Fruit fly (Drosophila melanogaster): ENCODE measurements around the gene CG32086.

Gene CG32086

DNA sequence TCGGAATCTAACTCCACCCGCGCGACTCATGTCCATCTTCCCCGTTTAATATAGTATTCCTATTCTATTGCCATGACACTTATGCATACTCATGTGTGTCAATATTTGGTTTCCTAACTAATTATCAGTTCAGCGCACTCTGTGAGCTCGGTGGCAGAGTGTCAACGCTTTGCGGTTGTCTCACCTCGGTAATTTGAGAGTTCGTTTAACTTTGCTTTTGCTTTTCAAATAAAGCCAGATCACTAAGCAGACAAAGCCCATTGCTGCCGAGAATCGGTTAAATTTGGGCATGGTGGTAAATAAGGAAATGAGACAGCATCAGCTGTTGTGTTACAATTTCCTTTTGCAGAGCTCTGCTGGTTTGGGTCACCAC lies 43.5 kb downstream of the CG32086 start (continued):
- peak; percentile 23 for TF ChIP-seq CG10431 (GFP tag; optimal IDR thresholded peaks at IDR 0.05)
- no peak for TF ChIP-seq TFAM (GFP tag; optimal IDR thresholded peaks at IDR 0.05)
- no peak for TF ChIP-seq peb (GFP tag; IDR thresholded peaks at IDR 0.05)
- TF ChIP-seq CG8765 (GFP tag; IDR thresholded peaks at IDR 0.05), result no peak
- peak; percentile 27 for TF ChIP-seq CG14710 (tag; optimal IDR thresholded peaks at IDR 0.05)
- peak; percentile 53; the same call in 1 of the 3 replicates for TF ChIP-seq gce (GFP tag; IDR thresholded peaks at IDR 0.05)
- no peak for TF ChIP-seq Bdp1 (GFP tag; optimal IDR thresholded peaks at IDR 0.05)
- TF ChIP-seq bowl (GFP tag; IDR thresholded peaks at IDR 0.05), result no peak
- no peak for TF ChIP-seq B-H2 (GFP tag; optimal IDR thresholded peaks at IDR 0.05)
- TF ChIP-seq lbe (GFP tag; optimal IDR thresholded peaks at IDR 0.05), result no peak
- no peak for TF ChIP-seq ase (GFP tag; IDR thresholded peaks at IDR 0.05)
- no peak for TF ChIP-seq zf30C (GFP tag; optimal IDR thresholded peaks at IDR 0.05)
- TF ChIP-seq maf-S (GFP tag; optimal IDR thresholded peaks at IDR 0.05), result no peak
- 0 out of 2 replicates have a peak, but pooled peaks have one; percentile 37 for TF ChIP-seq sob (GFP tag; IDR thresholded peaks at IDR 0.05)
- TF ChIP-seq CG12219 (GFP tag; optimal IDR thresholded peaks at IDR 0.05), result peak; percentile 23
- peak; percentile 11 for TF ChIP-seq CG12942 (GFP tag; optimal IDR thresholded peaks at IDR 0.05)
- no peak for TF ChIP-seq dan (GFP tag; IDR thresholded peaks at IDR 0.05)
- TF ChIP-seq MTF-1 (GFP tag; optimal IDR thresholded peaks at IDR 0.05; ENCODE audit: borderline replicate concordance), result peak; percentile 5
- peak; percentile 24 for TF ChIP-seq Mes4 (GFP tag; optimal IDR thresholded peaks at IDR 0.05)
- no peak for TF ChIP-seq Dref (GFP tag; IDR thresholded peaks at IDR 0.05)
- TF ChIP-seq CG8388 (GFP tag; optimal IDR thresholded peaks at IDR 0.05), result no peak
- TF ChIP-seq CG6254 (GFP tag; optimal IDR thresholded peaks at IDR 0.05), result peak; percentile 19
- TF ChIP-seq zen2 (GFP tag; IDR thresholded peaks at IDR 0.05; ENCODE audit: partially characterized antibody), result no peak
- TF ChIP-seq gfzf (GFP tag; optimal IDR thresholded peaks at IDR 0.05), result no peak
- TF ChIP-seq jumu (GFP tag; optimal IDR thresholded peaks at IDR 0.05), result no peak
- TF ChIP-seq Poxn (GFP tag; IDR thresholded peaks at IDR 0.05), result no peak
- no peak for TF ChIP-seq CG2129 (GFP tag; IDR thresholded peaks at IDR 0.05; ENCODE audit: partially characterized antibody)
- TF ChIP-seq CG7786 (GFP tag; optimal IDR thresholded peaks at IDR 0.05), result no peak
- no peak for TF ChIP-seq pum (GFP tag; optimal IDR thresholded peaks at IDR 0.05)
- TF ChIP-seq CG18011 (GFP tag; optimal IDR thresholded peaks at IDR 0.05), result no peak
- peak; percentile 60 for TF ChIP-seq fd64A (GFP tag; optimal IDR thresholded peaks at IDR 0.05)
- TF ChIP-seq Hmr (GFP tag; optimal IDR thresholded peaks at IDR 0.05), result peak; percentile 51
- TF ChIP-seq CG7745 (tag; optimal IDR thresholded peaks at IDR 0.05), result peak; percentile 21
- TF ChIP-seq CG10959 (GFP tag; IDR thresholded peaks at IDR 0.05), result no peak
- TF ChIP-seq exex (tag; optimal IDR thresholded peaks at IDR 0.05), result peak; percentile 13
- peak; percentile 51; the same call in 1 of the 3 replicates for TF ChIP-seq so (GFP tag; IDR thresholded peaks at IDR 0.05)
- TF ChIP-seq crp (GFP tag; optimal IDR thresholded peaks at IDR 0.05), result no peak
- TF ChIP-seq knrl (GFP tag; IDR thresholded peaks at IDR 0.05; ENCODE audit: partially characterized antibody), result no peak
- peak; percentile 52 for TF ChIP-seq CG8359 (GFP tag; optimal IDR thresholded peaks at IDR 0.05; ENCODE audit: borderline replicate concordance)
- no peak for TF ChIP-seq Dll (GFP tag; IDR thresholded peaks at IDR 0.05; ENCODE audit: partially characterized antibody)
- TF ChIP-seq chn (GFP tag; optimal IDR thresholded peaks at IDR 0.05), result no peak
- TF ChIP-seq Blimp-1 (GFP tag; optimal IDR thresholded peaks at IDR 0.05), result peak; percentile 45
- TF ChIP-seq Meics (GFP tag; optimal IDR thresholded peaks at IDR 0.05), result peak; percentile 31
- TF ChIP-seq CG11398 (GFP tag; optimal IDR thresholded peaks at IDR 0.05), result peak; percentile 6
- TF ChIP-seq cas (GFP tag; IDR thresholded peaks at IDR 0.05), result no peak
- no peak for TF ChIP-seq crc (GFP tag; optimal IDR thresholded peaks at IDR 0.05)
- no peak for TF ChIP-seq CG8281 (tag; optimal IDR thresholded peaks at IDR 0.05)
- TF ChIP-seq sd (tag; optimal IDR thresholded peaks at IDR 0.05), result no peak
- TF ChIP-seq insv (GFP tag; optimal IDR thresholded peaks at IDR 0.05), result no peak
- TF ChIP-seq Jarid2 (GFP tag; optimal IDR thresholded peaks at IDR 0.05), result peak; percentile 3
